Worm (Caenorhabditis elegans) whole organism, L4 larva: ENCODE results near the gene Y45F10C.4.

Source experiments
- F10B5.3 ChIP-seq: sonication (generic microtip); optimal IDR thresholded peaks from 2 replicates; lab custom pipeline; 2016; ENCODE audit warnings: mild to moderate bottlenecking, missing genetic modification characterization, missing compliant biosample characterization
- F37D6.2 ChIP-seq: sonication (generic microtip); optimal IDR thresholded peaks from 2 replicates; lab custom pipeline; 2016; ENCODE audit warnings: mild to moderate bottlenecking, missing genetic modification characterization, missing compliant biosample characterization
- F49E8.2 ChIP-seq: sonication (generic microtip); optimal IDR thresholded peaks from 2 replicates; lab custom pipeline; 2016; ENCODE audit warnings: missing compliant biosample characterization, mild to moderate bottlenecking, missing genetic modification characterization, borderline replicate concordance
- R02D3.7 ChIP-seq: fragments of 150-350 bp; sonication (generic microtip); optimal IDR thresholded peaks from 3 replicates; lab custom pipeline; 2014; ENCODE audit warnings: missing biosample characterization, missing genetic modification characterization
- Y105C5A.15 ChIP-seq: fragments of 200-800 bp; sonication (Bioruptor generic); IDR thresholded peaks from 2 replicates; pipeline ENCODE4 v1.3.6; 2022; ENCODE audit warnings: missing genetic modification characterization, missing compliant biosample characterization
- Y48G9A.11 ChIP-seq: fragments of 200-800 bp; sonication (Bioruptor generic); IDR thresholded peaks from 2 replicates; pipeline ENCODE4 v1.3.6; 2022; ENCODE audit warnings: missing genetic modification reagents, missing genetic modification characterization, missing compliant biosample characterization
- Y5F2A.4 ChIP-seq: fragments of 200-800 bp; sonication (Bioruptor generic); optimal IDR thresholded peaks from 2 replicates; lab custom pipeline; 2018; ENCODE audit warnings: mild to moderate bottlenecking, missing genetic modification characterization, missing compliant biosample characterization
- Y75B8A.6 ChIP-seq: fragments of 200-800 bp; sonication (Bioruptor generic); IDR thresholded peaks from 2 replicates; pipeline ENCODE4 v1.3.6; 2022; ENCODE audit warnings: missing genetic modification reagents, missing genetic modification characterization, missing compliant biosample characterization
- aha-1 ChIP-seq: fragments of 150-350 bp; peaks from one replicate; lab custom pipeline; 2014; ENCODE audit warnings: missing biosample characterization, missing genetic modification characterization
- aly-2 ChIP-seq: sonication (generic microtip); optimal IDR thresholded peaks from 2 replicates; lab custom pipeline; 2018; ENCODE audit warnings: missing biosample characterization, missing genetic modification characterization
- arid-1 ChIP-seq: fragments of 200-800 bp; sonication (Bioruptor generic); conservative IDR thresholded peaks from 2 replicates; pipeline ENCODE4 v1.3.6; 2022; ENCODE audit warnings: missing genetic modification reagents, missing genetic modification characterization, missing compliant biosample characterization
- ceh-62 ChIP-seq: sonication (generic microtip); optimal IDR thresholded peaks from 2 replicates; lab custom pipeline; 2017; ENCODE audit warnings: missing biosample characterization, missing genetic modification characterization
- ceh-82 ChIP-seq: sonication (generic microtip); optimal IDR thresholded peaks from 2 replicates; lab custom pipeline; 2017; ENCODE audit warnings: missing biosample characterization, missing genetic modification characterization
- daf-16 ChIP-seq, 3 experiments: sonication (generic microtip); optimal IDR thresholded peaks; 2 replicates each; lab custom pipeline; 2016 to 2017; ENCODE audit warnings: missing genetic modification characterization in 3 of 3, missing genetic modification reagents in 3 of 3, mild to moderate bottlenecking in 2 of 3, missing compliant biosample characterization in 2 of 3, missing biosample characterization in 1 of 3, moderate library complexity in 1 of 3
- dmd-6 ChIP-seq: fragments of 200-800 bp; sonication (Bioruptor generic); IDR thresholded peaks from 2 replicates; pipeline ENCODE4 v1.3.6; 2022; ENCODE audit warnings: missing genetic modification reagents, missing genetic modification characterization, missing compliant biosample characterization
- egl-27 ChIP-seq: sonication (generic microtip); optimal IDR thresholded peaks from 3 replicates; lab custom pipeline; 2017; ENCODE audit warnings: missing biosample characterization, missing genetic modification reagents, missing genetic modification characterization
- egl-43 ChIP-seq: fragments of 200-800 bp; sonication (Bioruptor generic); IDR thresholded peaks from 2 replicates; pipeline ENCODE4 v1.3.6; 2022; ENCODE audit warnings: missing genetic modification reagents, missing genetic modification characterization, missing compliant biosample characterization
- hlh-30 ChIP-seq: sonication (generic microtip); optimal IDR thresholded peaks from 2 replicates; lab custom pipeline; 2017; ENCODE audit warnings: antibody characterized with exemption, mild to moderate bottlenecking, missing genetic modification characterization, missing compliant biosample characterization; ENCODE audit not compliant: insufficient read depth
- jun-1 ChIP-seq: fragments of 150-350 bp; optimal IDR thresholded peaks from 2 replicates; lab custom pipeline; 2014; ENCODE audit warnings: missing biosample characterization, missing genetic modification reagents, missing genetic modification characterization
- lin-1 ChIP-seq: fragments of 200-800 bp; sonication (Bioruptor generic); IDR thresholded peaks from 2 replicates; pipeline ENCODE4 v1.3.6; 2022; ENCODE audit warnings: missing genetic modification reagents, missing genetic modification characterization, missing compliant biosample characterization
- lin-39 ChIP-seq: fragments of 150-350 bp; optimal IDR thresholded peaks from 2 replicates; lab custom pipeline; 2014; ENCODE audit warnings: missing biosample characterization, missing genetic modification reagents, missing genetic modification characterization
- lsy-2 ChIP-seq, 2 experiments: fragments of 150-350 bp in 1 of 2; sonication (generic microtip) in 1 of 2; optimal IDR thresholded peaks; 2 replicates each; lab custom pipeline; 2014 to 2017; ENCODE audit warnings: missing biosample characterization in 2 of 2, missing genetic modification characterization in 2 of 2
- madf-5 ChIP-seq, 2 experiments: fragments of 200-800 bp; sonication (Bioruptor generic); IDR thresholded peaks; 2 replicates each; pipeline ENCODE4 v1.3.6; 2022; ENCODE audit warnings: missing compliant biosample characterization in 2 of 2, missing genetic modification characterization in 2 of 2
- nhr-10 ChIP-seq: fragments of 150-350 bp; optimal IDR thresholded peaks from 2 replicates; lab custom pipeline; 2014; ENCODE audit warnings: missing biosample characterization, missing genetic modification characterization
- nhr-11 ChIP-seq: fragments of 150-350 bp; optimal IDR thresholded peaks from 2 replicates; lab custom pipeline; 2014; ENCODE audit warnings: missing biosample characterization, missing genetic modification characterization
- nhr-111 ChIP-seq: fragments of 200-800 bp; sonication (Bioruptor generic); optimal IDR thresholded peaks from 2 replicates; lab custom pipeline; 2018; ENCODE audit warnings: mild to moderate bottlenecking, missing genetic modification characterization, missing compliant biosample characterization
- nhr-42 ChIP-seq: fragments of 200-800 bp; sonication (Bioruptor generic); IDR thresholded peaks from 2 replicates; pipeline ENCODE4 v1.3.6; 2022; ENCODE audit warnings: missing genetic modification characterization, missing compliant biosample characterization
- nhr-76 ChIP-seq: fragments of 150-350 bp; optimal IDR thresholded peaks from 2 replicates; lab custom pipeline; 2014; ENCODE audit warnings: missing biosample characterization, missing genetic modification characterization
- nhr-77 ChIP-seq: fragments of 150-350 bp; optimal IDR thresholded peaks from 2 replicates; lab custom pipeline; 2014; ENCODE audit warnings: missing biosample characterization, missing genetic modification characterization
- pha-4 ChIP-seq, 2 experiments: fragments of 150-350 bp in 1 of 2; fragments of 200-800 bp in 1 of 2; sonication (Bioruptor generic) in 1 of 2; IDR thresholded peaks in 1 of 2; optimal IDR thresholded peaks in 1 of 2; 2 replicates each; pipeline versions ENCODE4 v1.3.6 to Lab custom; 2014 to 2022; ENCODE audit warnings: missing genetic modification characterization in 2 of 2, missing genetic modification reagents in 2 of 2, missing biosample characterization in 1 of 2, missing compliant biosample characterization in 1 of 2
- pqm-1 ChIP-seq: sonication (generic microtip); optimal IDR thresholded peaks from 2 replicates; lab custom pipeline; 2017; ENCODE audit warnings: missing biosample characterization, missing genetic modification characterization
- saeg-2 ChIP-seq: fragments of 200-800 bp; sonication (Bioruptor generic); IDR thresholded peaks from 2 replicates; pipeline ENCODE4 v1.3.6; 2022; ENCODE audit warnings: missing genetic modification reagents, missing genetic modification characterization, missing compliant biosample characterization
- unc-130 ChIP-seq: sonication (generic microtip); optimal IDR thresholded peaks from 2 replicates; lab custom pipeline; 2016; ENCODE audit warnings: missing genetic modification reagents, missing genetic modification characterization, missing compliant biosample characterization
- unc-62 ChIP-seq, 3 experiments: fragments of 150-350 bp in 1 of 3; sonication (generic microtip); optimal IDR thresholded peaks in 2 of 3; peaks in 1 of 3; 1 replicate in 1 of 3; 2 replicates in 2 of 3; lab custom pipeline; 2014 to 2017; ENCODE audit warnings: missing biosample characterization in 3 of 3, missing genetic modification characterization in 3 of 3, missing genetic modification reagents in 3 of 3, missing genotype in 1 of 3
- vab-7 ChIP-seq: fragments of 200-800 bp; sonication (Bioruptor generic); IDR thresholded peaks from 2 replicates; pipeline ENCODE4 v1.3.6; 2022; ENCODE audit warnings: missing genetic modification reagents, missing genetic modification characterization, missing compliant biosample characterization
- zfp-2 ChIP-seq: sonication (generic microtip); optimal IDR thresholded peaks from 2 replicates; lab custom pipeline; 2016; ENCODE audit warnings: mild to moderate bottlenecking, missing genetic modification characterization, missing compliant biosample characterization
- zip-2 ChIP-seq: fragments of 150-350 bp; optimal IDR thresholded peaks from 2 replicates; lab custom pipeline; 2014; ENCODE audit warnings: missing biosample characterization, missing genetic modification characterization
- ztf-7 ChIP-seq: fragments of 150-350 bp; optimal IDR thresholded peaks from 2 replicates; lab custom pipeline; 2014; ENCODE audit warnings: missing biosample characterization, missing genetic modification characterization

The Y45F10C.4 gene

DNA sequence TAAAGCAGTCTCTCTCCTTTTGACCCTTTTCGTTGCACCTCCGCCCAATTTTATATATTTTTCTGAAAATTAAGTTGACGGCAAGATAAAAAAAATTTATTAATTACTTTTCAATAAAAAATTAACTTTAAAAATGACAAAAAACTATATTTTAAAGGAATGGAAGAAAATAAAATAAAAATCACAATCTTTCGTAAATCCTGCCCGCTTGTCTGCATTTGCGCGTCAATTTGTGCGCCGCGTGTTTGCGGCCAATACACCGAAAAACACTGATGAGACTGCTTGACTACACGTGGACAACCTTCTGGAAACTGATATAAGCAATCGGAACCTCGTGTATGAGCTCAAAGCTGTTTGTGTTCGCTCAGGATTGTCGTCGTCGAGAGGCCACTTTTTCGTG lies 27.0 kb downstream of the Y45F10C.4 start, which contains the start of gene C08F11.7:
TSS of gene C08F11.7 (plus strand) at position 301 of the 400 bp plus-strand sequence.
- TF ChIP-seq nhr-76 (tag; lab: Kevin White, UChicago), result no peak
- TF ChIP-seq zfp-2, result no peak
- TF ChIP-seq pha-4 (GFP tag; IDR thresholded peaks at IDR 0.05; lab: Robert Waterston, UW), result no peak
- TF ChIP-seq pha-4 (tag; optimal IDR thresholded peaks at IDR 0.05; lab: Kevin White, UChicago), result no peak
- TF ChIP-seq ceh-62 (tag; lab: Kevin White, UChicago), result no peak
- no peak for TF ChIP-seq vab-7
- TF ChIP-seq egl-27 (tag; lab: Kevin White, UChicago), result no peak
- TF ChIP-seq hlh-30 (tag; lab: Kevin White, UChicago), result no peak
- no peak for TF ChIP-seq zip-2 (tag; lab: Kevin White, UChicago)
- TF ChIP-seq lin-1, result no peak
- no peak for TF ChIP-seq F10B5.3 (tag; lab: Kevin White, UChicago)
- no peak for TF ChIP-seq ceh-82 (tag; lab: Kevin White, UChicago)
- TF ChIP-seq nhr-10 (tag; lab: Kevin White, UChicago), result no peak
- TF ChIP-seq F37D6.2 (tag; lab: Kevin White, UChicago), result no peak
- TF ChIP-seq Y5F2A.4 (GFP tag; lab: Kevin White, UChicago), result no peak
- TF ChIP-seq nhr-11 (tag; lab: Kevin White, UChicago), result no peak

DNA sequence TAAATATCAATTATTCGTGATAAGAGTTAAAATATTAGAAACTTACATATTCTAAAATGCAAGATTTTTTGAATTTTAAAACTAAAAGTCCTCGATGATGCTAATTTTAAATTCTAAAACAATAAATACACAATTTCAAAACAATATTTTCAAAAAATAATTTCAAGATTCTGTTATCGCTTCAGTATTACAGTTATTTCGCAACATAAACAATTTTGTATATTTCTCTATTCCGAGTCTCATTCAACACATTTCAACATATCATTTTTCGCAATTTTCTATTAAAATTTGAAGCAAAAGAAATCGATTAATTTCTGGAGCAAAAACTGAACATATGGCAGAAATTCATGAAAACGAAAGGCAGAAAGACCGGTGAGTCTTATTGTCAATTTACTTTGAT lies 30.8 kb downstream of the Y45F10C.4 start, which contains the start of gene fbxa-98:
TSS of gene fbxa-98 (plus strand) at position 243 of the 400 bp plus-strand sequence.
- TF ChIP-seq daf-16 (GFP tag; optimal IDR thresholded peaks at IDR 0.05; lab: Kevin White, UChicago), result no peak
- TF ChIP-seq daf-16 (tag; optimal IDR thresholded peaks at IDR 0.05; lab: Kevin White, UChicago), result peak; percentile 80
- TF ChIP-seq lsy-2 (tag; optimal IDR thresholded peaks at IDR 0.05; lab: Kevin White, UChicago), result no peak
- no peak for TF ChIP-seq Y75B8A.6 (GFP tag; lab: Robert Waterston, UW)
- peak; percentile 18 for TF ChIP-seq ztf-7 (tag; lab: Kevin White, UChicago)

DNA sequence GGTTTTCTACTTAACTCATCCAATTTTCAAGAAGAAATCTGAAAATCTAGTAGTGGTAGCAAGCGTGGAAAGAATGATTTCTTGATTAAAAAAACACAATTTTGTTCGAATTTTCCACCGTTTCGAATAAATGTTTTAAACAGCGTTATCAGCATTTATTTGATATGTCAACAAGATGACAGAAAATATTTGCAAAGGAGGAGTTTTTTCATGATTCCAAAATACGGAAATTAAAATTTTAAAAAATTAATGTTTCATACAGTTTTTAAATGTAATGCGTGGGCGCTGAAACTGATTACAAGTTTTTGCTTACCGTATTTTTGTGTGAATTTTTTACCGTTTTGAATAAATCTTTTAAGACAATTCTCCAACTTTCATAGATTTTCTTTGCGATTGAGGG lies 31.4 kb downstream of the Y45F10C.4 start:
- TF ChIP-seq F37D6.2 (tag; lab: Kevin White, UChicago), result no peak
- no peak for TF ChIP-seq nhr-10 (tag; lab: Kevin White, UChicago)
- TF ChIP-seq unc-130 (GFP tag; lab: Kevin White, UChicago), result no peak
- no peak for TF ChIP-seq nhr-42
- TF ChIP-seq vab-7, result no peak
- TF ChIP-seq F49E8.2, result no peak
- TF ChIP-seq nhr-111 (GFP tag; lab: Kevin White, UChicago), result no peak
- TF ChIP-seq aha-1 (tag; lab: Kevin White, UChicago), result no peak
- no peak for TF ChIP-seq lin-1
- no peak for TF ChIP-seq lin-39 (tag; lab: Kevin White, UChicago)
- TF ChIP-seq pqm-1, result peak; percentile 24
- peak in 1 of 2 experiments; percentile 69 for TF ChIP-seq unc-62 (GFP tag; optimal IDR thresholded peaks at IDR 0.05 in 1 of 2; lab: Kevin White, UChicago)
- TF ChIP-seq unc-62 (tag; optimal IDR thresholded peaks at IDR 0.05; lab: Kevin White, UChicago), result no peak
- TF ChIP-seq ztf-7 (tag; lab: Kevin White, UChicago), result no peak
- TF ChIP-seq Y48G9A.11 (GFP tag; lab: Robert Waterston, UW), result no peak
- TF ChIP-seq daf-16 (GFP tag; optimal IDR thresholded peaks at IDR 0.05; lab: Kevin White, UChicago), result no peak
- TF ChIP-seq daf-16 (tag; optimal IDR thresholded peaks at IDR 0.05; lab: Kevin White, UChicago), result peak; percentile 57
- TF ChIP-seq dmd-6 (GFP tag; lab: Robert Waterston, UW), result no peak
- no peak for TF ChIP-seq F10B5.3 (tag; lab: Kevin White, UChicago)
- TF ChIP-seq arid-1, result no peak
- TF ChIP-seq madf-5 (GFP tag; IDR thresholded peaks at IDR 0.05; lab: Robert Waterston, UW), result no peak
- no peak for TF ChIP-seq jun-1 (tag; lab: Kevin White, UChicago)
- TF ChIP-seq egl-43, result no peak
- no peak for TF ChIP-seq saeg-2 (GFP tag; lab: Robert Waterston, UW)

DNA sequence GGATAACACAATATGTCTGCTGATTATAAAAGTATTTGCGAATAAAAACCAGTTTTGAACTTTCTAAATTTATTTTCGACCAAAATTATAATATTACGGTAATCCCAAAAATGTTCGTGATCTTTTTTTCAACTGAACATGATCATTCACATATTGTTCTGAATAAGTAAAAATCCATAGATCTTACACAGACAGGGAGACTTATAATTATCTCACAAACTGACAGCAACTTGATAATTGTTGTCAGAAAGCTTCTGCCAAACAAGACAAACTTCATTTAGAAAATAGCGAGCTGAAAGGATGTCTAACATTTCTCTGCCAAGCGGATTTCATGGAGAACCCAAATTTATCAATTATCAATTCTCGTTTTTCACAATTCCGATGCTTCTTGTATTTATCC lies 37.5 kb downstream of the Y45F10C.4 start, which contains the start of gene sru-21:
TSS of gene sru-21 (plus strand) at position 301 of the 400 bp plus-strand sequence.
- TF ChIP-seq R02D3.7, result no peak
- no peak for TF ChIP-seq aly-2 (tag; lab: Kevin White, UChicago)
- no peak for TF ChIP-seq nhr-77 (tag; lab: Kevin White, UChicago)
- TF ChIP-seq F37D6.2 (tag; lab: Kevin White, UChicago), result no peak
- no peak for TF ChIP-seq pqm-1
- TF ChIP-seq Y105C5A.15 (GFP tag; lab: Robert Waterston, UW), result no peak
